Worm (Caenorhabditis elegans) whole organism, early embryonic: ENCODE data around the gene C15F1.5.

Source experiments
- ama-1 ChIP-seq: fragments of 150-350 bp; optimal IDR thresholded peaks from 2 replicates; lab custom pipeline; 2014
- ceh-13 ChIP-seq: fragments of 200-800 bp; sonication (Bioruptor generic); optimal IDR thresholded peaks from 2 replicates; lab custom pipeline; 2018; ENCODE audit warnings: mild to moderate bottlenecking, missing genetic modification characterization, missing compliant biosample characterization

ce11 chrII:6968191-6968675 lies 2.2 kb downstream of the C15F1.5 start:
- peak; percentile 99 for TF ChIP-seq ama-1 (lab: Kevin White, UChicago)
- peak; percentile 34 for TF ChIP-seq ceh-13
